Fruit fly (Drosophila melanogaster) whole organism, prepupa: ENCODE results near the gene CG5989.

ENCODE experiments used
- Blimp-1 ChIP-seq: fragments of 200-800 bp; sonication (Bioruptor generic); optimal IDR thresholded peaks from 3 replicates; lab custom pipeline; 2017; ENCODE audit warnings: missing biosample characterization, missing genetic modification characterization, mild to moderate bottlenecking, moderate library complexity, missing genetic modification reagents
- CG10631 ChIP-seq: fragments of 200-800 bp; sonication (Bioruptor generic); optimal IDR thresholded peaks from 2 replicates; lab custom pipeline; 2016; ENCODE audit warnings: missing biosample characterization, missing genetic modification characterization
- CG11294 ChIP-seq: fragments of 200-800 bp; sonication (Bioruptor generic); IDR thresholded peaks from 2 replicates; pipeline ENCODE4 v1.3.6; 2022; ENCODE audit warnings: missing biosample characterization, missing genetic modification characterization
- CG11762 ChIP-seq: fragments of 200-800 bp; sonication (Bioruptor generic); optimal IDR thresholded peaks from 3 replicates; lab custom pipeline; 2016; ENCODE audit warnings: missing biosample characterization, missing genetic modification characterization; ENCODE audit not compliant: insufficient read depth
- CG15336 ChIP-seq: fragments of 200-800 bp; sonication (Bioruptor generic); IDR thresholded peaks from 2 replicates; pipeline ENCODE4 v1.3.6; 2022; ENCODE audit warnings: missing biosample characterization, missing genetic modification characterization
- CG1621 ChIP-seq: fragments of 200-800 bp; sonication (Bioruptor generic); optimal IDR thresholded peaks from 3 replicates; lab custom pipeline; 2018; ENCODE audit warnings: missing biosample characterization, mild to moderate bottlenecking, missing genetic modification characterization
- CG3032 ChIP-seq: fragments of 200-800 bp; optimal IDR thresholded peaks from 2 replicates; lab custom pipeline; 2019; ENCODE audit warnings: missing biosample characterization, mild to moderate bottlenecking, missing genetic modification characterization, moderate library complexity
- CG31627 ChIP-seq: fragments of 200-800 bp; sonication (Bioruptor generic); optimal IDR thresholded peaks from 3 replicates; lab custom pipeline; 2016; ENCODE audit warnings: missing biosample characterization, missing genetic modification characterization
- CG32006 ChIP-seq: fragments of 200-800 bp; sonication (Bioruptor generic); optimal IDR thresholded peaks from 3 replicates; lab custom pipeline; 2017; ENCODE audit warnings: missing biosample characterization, mild to moderate bottlenecking, missing genetic modification characterization
- CG34406 ChIP-seq: fragments of 200-800 bp; sonication (Bioruptor generic); optimal IDR thresholded peaks from 3 replicates; lab custom pipeline; 2016; ENCODE audit warnings: missing biosample characterization, missing genetic modification characterization
- CG3919 ChIP-seq: fragments of 200-800 bp; sonication (Bioruptor generic); optimal IDR thresholded peaks from 3 replicates; lab custom pipeline; 2016; ENCODE audit warnings: missing biosample characterization, missing genetic modification characterization
- CG6163 ChIP-seq: fragments of 200-800 bp; sonication (Bioruptor generic); IDR thresholded peaks from 3 replicates; pipeline ENCODE4 v1.3.6; 2022; ENCODE audit warnings: missing biosample characterization, missing genetic modification characterization
- CG6276 ChIP-seq: fragments of 200-800 bp; sonication (Bioruptor generic); optimal IDR thresholded peaks from 2 replicates; lab custom pipeline; 2017; ENCODE audit warnings: missing biosample characterization, mild to moderate bottlenecking, missing genetic modification characterization
- CG6808 ChIP-seq: fragments of 200-800 bp; sonication (Bioruptor generic); optimal IDR thresholded peaks from 3 replicates; lab custom pipeline; 2017; ENCODE audit warnings: missing biosample characterization, missing genetic modification characterization, mild to moderate bottlenecking, moderate library complexity, missing genetic modification reagents
- CG7368 ChIP-seq: fragments of 200-800 bp; sonication (Bioruptor generic); optimal IDR thresholded peaks from 3 replicates; lab custom pipeline; 2016; ENCODE audit warnings: missing biosample characterization, missing genetic modification characterization
- CG8119 ChIP-seq: fragments of 200-800 bp; sonication (Bioruptor generic); IDR thresholded peaks from 3 replicates; pipeline ENCODE4 v1.3.6; 2022; ENCODE audit warnings: missing biosample characterization, missing genetic modification characterization
- CG9139 ChIP-seq: fragments of 200-800 bp; sonication (Bioruptor generic); optimal IDR thresholded peaks from 3 replicates; lab custom pipeline; 2017; ENCODE audit warnings: missing biosample characterization, mild to moderate bottlenecking, missing genetic modification characterization
- Eip75B ChIP-seq: fragments of 200-800 bp; sonication (Bioruptor generic); optimal IDR thresholded peaks from 3 replicates; lab custom pipeline; 2016; ENCODE audit warnings: missing biosample characterization, missing genetic modification characterization
- Eip78C ChIP-seq: fragments of 200-800 bp; sonication (Bioruptor generic); peaks from one replicate; lab custom pipeline; 2016; ENCODE audit warnings: missing biosample characterization, missing genetic modification characterization
- Eip93F ChIP-seq: fragments of 200-800 bp; sonication (Bioruptor generic); optimal IDR thresholded peaks from 2 replicates; lab custom pipeline; 2016; ENCODE audit warnings: missing biosample characterization, mild to moderate bottlenecking, missing genetic modification characterization
- Ets96B ChIP-seq: fragments of 200-800 bp; optimal IDR thresholded peaks from 2 replicates; lab custom pipeline; 2019; ENCODE audit warnings: missing biosample characterization, mild to moderate bottlenecking, missing genetic modification characterization, moderate library complexity
- Gug ChIP-seq: fragments of 200-800 bp; sonication (Bioruptor generic); IDR thresholded peaks from 2 replicates; pipeline ENCODE4 v1.3.6; 2022; ENCODE audit warnings: missing biosample characterization, missing genetic modification characterization
- Hr38 ChIP-seq: sonication (Bioruptor generic); optimal IDR thresholded peaks from 2 replicates; lab custom pipeline; 2016; ENCODE audit warnings: missing biosample characterization, missing genetic modification characterization
- Hr39 ChIP-seq: fragments of 200-800 bp; sonication (Bioruptor generic); optimal IDR thresholded peaks from 2 replicates; lab custom pipeline; 2016; ENCODE audit warnings: missing biosample characterization, missing genetic modification characterization
- OdsH ChIP-seq: fragments of 200-800 bp; sonication (Bioruptor generic); optimal IDR thresholded peaks from 3 replicates; lab custom pipeline; 2016; ENCODE audit warnings: missing biosample characterization, missing genetic modification characterization
- Smox ChIP-seq: fragments of 200-800 bp; sonication (Bioruptor generic); optimal IDR thresholded peaks from 3 replicates; lab custom pipeline; 2016; ENCODE audit warnings: missing biosample characterization, missing genetic modification characterization
- Sox102F ChIP-seq: fragments of 200-800 bp; sonication (Bioruptor generic); optimal IDR thresholded peaks from 2 replicates; lab custom pipeline; 2016; ENCODE audit warnings: missing biosample characterization, mild to moderate bottlenecking, missing genetic modification characterization
- Sox14 ChIP-seq: fragments of 200-800 bp; sonication (Bioruptor generic); optimal IDR thresholded peaks from 3 replicates; lab custom pipeline; 2016; ENCODE audit warnings: missing biosample characterization, missing genetic modification characterization
- Sox15 ChIP-seq: fragments of 200-800 bp; sonication (Bioruptor generic); optimal IDR thresholded peaks from 3 replicates; lab custom pipeline; 2016; ENCODE audit warnings: missing biosample characterization, missing genetic modification characterization
- achi ChIP-seq: fragments of 200-800 bp; sonication (Bioruptor generic); optimal IDR thresholded peaks from 3 replicates; lab custom pipeline; 2016; ENCODE audit warnings: missing biosample characterization, missing genetic modification characterization
- cyc ChIP-seq: fragments of 200-800 bp; sonication (Bioruptor generic); optimal IDR thresholded peaks from 3 replicates; lab custom pipeline; 2016; ENCODE audit warnings: missing biosample characterization, missing genetic modification characterization
- dac ChIP-seq: fragments of 200-800 bp; sonication (Bioruptor generic); optimal IDR thresholded peaks from 2 replicates; lab custom pipeline; 2017; ENCODE audit warnings: missing biosample characterization, mild to moderate bottlenecking, missing genetic modification characterization
- dsx ChIP-seq: fragments of 200-800 bp; optimal IDR thresholded peaks from 3 replicates; lab custom pipeline; 2019; ENCODE audit warnings: missing biosample characterization, mild to moderate bottlenecking, missing genetic modification characterization, moderate library complexity; ENCODE audit not compliant: poor library complexity, severe bottlenecking
- eg ChIP-seq: fragments of 200-800 bp; sonication (Bioruptor generic); IDR thresholded peaks from 3 replicates; pipeline ENCODE4 v1.3.6; 2022; ENCODE audit warnings: missing biosample characterization, missing genetic modification characterization
- fd59A ChIP-seq: fragments of 200-800 bp; sonication (Bioruptor generic); optimal IDR thresholded peaks from 2 replicates; lab custom pipeline; 2017; ENCODE audit warnings: missing biosample characterization, mild to moderate bottlenecking, missing genetic modification characterization, missing genetic modification reagents
- fd85E ChIP-seq: fragments of 200-800 bp; sonication (Bioruptor generic); optimal IDR thresholded peaks from 3 replicates; lab custom pipeline; 2016; ENCODE audit warnings: missing biosample characterization, missing genetic modification characterization
- lz ChIP-seq: fragments of 200-800 bp; sonication (Bioruptor generic); optimal IDR thresholded peaks from 3 replicates; lab custom pipeline; 2016; ENCODE audit warnings: missing biosample characterization, missing genetic modification characterization
- net ChIP-seq: fragments of 200-800 bp; sonication (Bioruptor generic); optimal IDR thresholded peaks from 3 replicates; lab custom pipeline; 2016; ENCODE audit warnings: missing biosample characterization, missing genetic modification characterization
- salr ChIP-seq, 2 experiments: fragments of 200-800 bp; sonication (Bioruptor generic); optimal IDR thresholded peaks; 3 replicates each; lab custom pipeline; 2016 to 2018; ENCODE audit warnings: missing biosample characterization in 2 of 2, missing genetic modification characterization in 2 of 2, mild to moderate bottlenecking in 1 of 2
- spab ChIP-seq: fragments of 200-800 bp; sonication (Bioruptor generic); optimal IDR thresholded peaks from 2 replicates; lab custom pipeline; 2017; ENCODE audit warnings: missing biosample characterization, mild to moderate bottlenecking, missing genetic modification characterization, missing genetic modification reagents
- ss ChIP-seq, 2 experiments: fragments of 200-800 bp; sonication (Bioruptor generic); optimal IDR thresholded peaks; 2 replicates in 1 of 2; 3 replicates in 1 of 2; lab custom pipeline; 2017 to 2018; ENCODE audit warnings: mild to moderate bottlenecking in 2 of 2, missing biosample characterization in 2 of 2, missing genetic modification characterization in 2 of 2, moderate library complexity in 1 of 2
- topi ChIP-seq: fragments of 200-800 bp; sonication (Bioruptor generic); optimal IDR thresholded peaks from 3 replicates; lab custom pipeline; 2016; ENCODE audit warnings: missing biosample characterization, missing genetic modification characterization

The CG5989 gene

DNA sequence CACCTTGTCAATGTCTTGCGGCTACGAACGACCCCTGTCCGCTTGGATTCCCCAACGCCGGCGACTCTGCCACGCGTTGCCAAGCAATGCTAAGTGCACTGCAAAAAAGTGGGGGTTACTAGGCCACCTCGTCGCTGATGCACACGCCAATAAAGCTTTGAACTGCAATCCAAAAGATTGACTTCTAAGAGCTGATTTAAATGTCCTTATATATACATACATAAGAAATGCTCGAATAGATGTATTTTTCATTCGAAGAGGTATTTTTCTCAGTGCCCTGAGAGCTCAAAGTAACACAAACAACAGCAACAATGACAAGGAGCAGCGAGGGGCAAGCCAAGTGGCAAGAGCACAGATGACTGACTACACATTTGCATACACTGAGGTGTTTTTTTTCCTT is 3.5 kb upstream of the CG5989 start (continued):
- TF ChIP-seq CG8119 (GFP tag; lab: Robert Waterston, UW) (0 out of 3 replicates have a peak, but pooled peaks have one; percentile 25), spab (GFP tag; lab: Kevin White, UChicago) (peak; percentile 29), CG34406 (GFP tag; lab: Kevin White, UChicago) (no peak), eg (0 out of 3 replicates have a peak, but pooled peaks have one; percentile 23), cyc (GFP tag; lab: Kevin White, UChicago) (no peak), ss (GFP tag; optimal IDR thresholded peaks at IDR 0.05; lab: Kevin White, UChicago) (peak in 1 of 2 experiments; percentile 56), CG9139 (GFP tag; lab: Kevin White, UChicago) (no peak), Blimp-1 (GFP tag; lab: Kevin White, UChicago) (no peak), CG15336 (GFP tag; lab: Robert Waterston, UW) (0 out of 2 replicates have a peak, but pooled peaks have one; percentile 14), CG3919 (GFP tag; lab: Kevin White, UChicago) (peak; percentile 48), OdsH (GFP tag; lab: Kevin White, UChicago) (peak; percentile 26), CG11762 (GFP tag; lab: Kevin White, UChicago) (no peak), Hr39 (GFP tag; lab: Kevin White, UChicago) (peak; percentile 13), fd85E (GFP tag; lab: Kevin White, UChicago) (no peak), Gug (GFP tag; lab: Robert Waterston, UW) (0 out of 2 replicates have a peak, but pooled peaks have one; percentile 35), lz (peak; percentile 8), topi (peak; percentile 20), Ets96B (tag; lab: Kevin White, UChicago) (peak; percentile 55), CG10631 (GFP tag; lab: Kevin White, UChicago) (peak; percentile 43), CG3032 (tag; lab: Kevin White, UChicago) (no peak), CG32006 (GFP tag; lab: Kevin White, UChicago) (peak; percentile 44), Sox15 (GFP tag; lab: Kevin White, UChicago) (no peak), CG6276 (GFP tag; lab: Kevin White, UChicago) (no peak), Eip93F (GFP tag; lab: Kevin White, UChicago) (no peak), Sox102F (GFP tag; lab: Kevin White, UChicago) (peak; percentile 10), Eip75B (GFP tag; lab: Kevin White, UChicago) (peak; percentile 26), Smox (peak; percentile 24), CG11294 (GFP tag; lab: Robert Waterston, UW) (no peak), CG31627 (GFP tag; lab: Kevin White, UChicago) (peak; percentile 15), dac (GFP tag; lab: Kevin White, UChicago) (no peak), CG6808 (GFP tag; lab: Kevin White, UChicago) (peak; percentile 22), CG6163 (GFP tag; lab: Robert Waterston, UW) (0 out of 3 replicates have a peak, but pooled peaks have one; percentile 43), Sox14 (peak; percentile 22), achi (GFP tag; lab: Kevin White, UChicago) (peak; percentile 33), salr (GFP tag; optimal IDR thresholded peaks at IDR 0.05; lab: Kevin White, UChicago) (peak in 1 of 2 experiments; percentile 1), CG1621 (no peak), Hr38 (no peak), Eip78C (peak; percentile 85), CG7368 (GFP tag; lab: Kevin White, UChicago) (no peak), dsx (GFP tag; lab: Kevin White, UChicago) (no peak), net (GFP tag; lab: Kevin White, UChicago) (no peak), fd59A (GFP tag; lab: Kevin White, UChicago) (peak; percentile 8)
